Worm (Caenorhabditis elegans) whole organism, L2 larva: Measurements from ENCODE around the gene F49H12.7.

ENCODE experiments used
- alr-1 ChIP-seq: fragments of 150-350 bp; optimal IDR thresholded peaks from 2 replicates; lab custom pipeline; 2014; ENCODE audit warnings: missing biosample characterization, missing genetic modification characterization
- ceh-82 ChIP-seq: fragments of 150-350 bp; optimal IDR thresholded peaks from 2 replicates; lab custom pipeline; 2014; ENCODE audit warnings: missing biosample characterization, missing genetic modification characterization
- mab-5 ChIP-seq: fragments of 150-350 bp; optimal IDR thresholded peaks from 2 replicates; lab custom pipeline; 2014; ENCODE audit warnings: missing biosample characterization, missing genetic modification characterization
- nhr-11 ChIP-seq: fragments of 150-350 bp; optimal IDR thresholded peaks from 2 replicates; lab custom pipeline; 2014; ENCODE audit warnings: missing biosample characterization, missing genetic modification characterization
- nhr-12 ChIP-seq: fragments of 150-350 bp; optimal IDR thresholded peaks from 2 replicates; lab custom pipeline; 2014; ENCODE audit warnings: missing biosample characterization, missing genetic modification characterization
- nhr-77 ChIP-seq: fragments of 150-350 bp; optimal IDR thresholded peaks from 2 replicates; lab custom pipeline; 2014; ENCODE audit warnings: missing biosample characterization, missing genetic modification characterization

DNA sequence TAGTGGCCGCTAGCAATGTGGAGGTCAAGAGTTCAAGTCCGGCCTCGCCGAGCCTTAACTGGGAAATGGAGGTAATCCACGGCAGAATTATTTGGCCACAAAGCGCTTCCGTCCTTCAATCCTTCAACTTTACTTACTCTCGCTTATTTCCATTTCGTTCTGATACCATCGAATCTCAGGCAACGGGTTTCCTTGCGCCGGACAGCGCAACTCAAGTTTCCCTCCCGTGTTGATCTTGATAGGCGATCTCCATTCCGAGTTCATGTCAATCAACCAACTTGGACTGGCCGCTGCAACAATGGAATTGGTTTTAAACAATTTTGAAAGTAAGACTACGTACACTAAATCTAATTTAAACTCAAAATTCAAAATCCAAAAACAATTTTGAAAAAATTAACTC, 24.0 kb upstream of the F49H12.7 start:
- no peak for TF ChIP-seq nhr-11
- TF ChIP-seq nhr-77 (tag; lab: Kevin White, UChicago) = no peak
- no peak for TF ChIP-seq ceh-82 (tag; lab: Kevin White, UChicago)
- TF ChIP-seq nhr-12 (tag; lab: Kevin White, UChicago) = no peak
- no peak for TF ChIP-seq alr-1
- TF ChIP-seq mab-5 (tag; lab: Kevin White, UChicago) = no peak
